Fruit fly (Drosophila melanogaster): ENCODE data around the gene Pdk1.

Pdk1 gene

dm6 chr3L:109058-109457 is 20.2 kb upstream of the Pdk1 start:
- TF ChIP-seq ttk (optimal IDR thresholded peaks at IDR 0.05) (no peak), psq (optimal IDR thresholded peaks at IDR 0.05) (no peak), insv (optimal IDR thresholded peaks at IDR 0.05) (no peak), h (optimal IDR thresholded peaks at IDR 0.05) (no peak), Sin3A (optimal IDR thresholded peaks at IDR 0.05) (no peak), Myc (optimal IDR thresholded peaks at IDR 0.05) (no peak)

- TF ChIP-seq Myc (optimal IDR thresholded peaks at IDR 0.05) (no peak), ttk (optimal IDR thresholded peaks at IDR 0.05) (no peak), psq (optimal IDR thresholded peaks at IDR 0.05) (no peak), insv (optimal IDR thresholded peaks at IDR 0.05) (no peak), Sin3A (optimal IDR thresholded peaks at IDR 0.05) (no peak), h (optimal IDR thresholded peaks at IDR 0.05) (no peak)
Observed at dm6 chr3L:109936-110335, 19.3 kb upstream of the Pdk1 start.

dm6 chr3L:119390-119789 is 9.9 kb upstream of the Pdk1 start:
- TF ChIP-seq h (optimal IDR thresholded peaks at IDR 0.05) (no peak), insv (optimal IDR thresholded peaks at IDR 0.05) (no peak), ttk (optimal IDR thresholded peaks at IDR 0.05) (no peak), psq (optimal IDR thresholded peaks at IDR 0.05) (no peak), Sin3A (optimal IDR thresholded peaks at IDR 0.05) (no peak), Myc (optimal IDR thresholded peaks at IDR 0.05) (no peak)

DNA sequence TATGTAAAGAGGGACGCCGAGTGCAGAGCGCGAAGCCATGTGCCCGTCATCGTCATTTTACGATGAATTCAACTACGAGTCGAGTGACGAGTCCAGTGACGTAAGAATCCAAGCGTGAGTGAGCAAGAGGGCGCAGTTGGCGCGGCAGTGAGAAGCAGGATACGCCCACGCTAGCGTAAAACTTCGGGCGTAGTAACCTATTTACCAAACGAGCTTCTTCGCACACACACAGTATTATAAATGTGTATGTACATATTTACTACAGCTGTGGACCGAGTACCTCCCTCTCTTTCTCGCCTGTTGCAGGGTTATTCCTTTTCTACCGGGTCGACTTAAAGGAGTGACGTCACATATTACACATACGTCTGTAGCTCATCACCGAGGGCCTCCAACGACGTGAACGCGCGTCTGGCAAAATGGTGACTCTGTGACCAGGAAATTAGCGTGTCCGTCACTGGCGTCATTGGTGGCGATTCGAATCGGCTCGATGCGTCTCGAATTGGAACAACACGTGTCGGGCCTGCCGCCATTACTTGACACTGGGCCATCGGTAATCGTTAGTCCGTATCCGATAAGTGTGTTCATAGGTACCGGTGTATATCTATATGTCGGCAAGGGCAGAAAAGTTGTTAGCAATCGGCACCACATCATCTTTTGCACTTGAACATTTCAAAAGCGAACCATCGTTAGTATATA is 5.3 kb upstream of the Pdk1 start:
- no peak for TF ChIP-seq ttk (optimal IDR thresholded peaks at IDR 0.05)
- no peak for TF ChIP-seq Myc (optimal IDR thresholded peaks at IDR 0.05)
- TF ChIP-seq psq (optimal IDR thresholded peaks at IDR 0.05), result no peak
- no peak for TF ChIP-seq insv (optimal IDR thresholded peaks at IDR 0.05)
- no peak for TF ChIP-seq h (optimal IDR thresholded peaks at IDR 0.05)
- no peak for TF ChIP-seq Sin3A (optimal IDR thresholded peaks at IDR 0.05)

DNA sequence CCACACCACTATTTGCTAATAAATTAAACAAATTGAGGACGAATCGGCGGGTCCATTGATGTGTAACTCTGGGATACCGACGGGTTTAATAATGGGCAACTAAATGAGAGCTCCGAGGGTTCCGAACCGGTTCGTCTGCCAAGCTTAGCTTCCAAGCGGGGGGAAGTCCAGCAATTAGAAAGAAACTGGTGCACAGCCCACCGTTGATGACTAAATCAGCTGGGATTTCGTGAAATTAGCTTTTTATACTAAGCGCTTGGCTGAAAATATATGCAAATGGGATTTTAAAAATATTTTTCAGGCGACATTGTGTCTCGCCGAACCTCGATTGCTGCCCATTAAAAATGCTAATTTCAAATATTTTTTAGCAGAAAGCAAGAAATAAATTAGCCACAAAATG is 1.8 kb upstream of the Pdk1 start:
- TF ChIP-seq ttk (optimal IDR thresholded peaks at IDR 0.05), result no peak
- TF ChIP-seq psq (optimal IDR thresholded peaks at IDR 0.05), result no peak

DNA sequence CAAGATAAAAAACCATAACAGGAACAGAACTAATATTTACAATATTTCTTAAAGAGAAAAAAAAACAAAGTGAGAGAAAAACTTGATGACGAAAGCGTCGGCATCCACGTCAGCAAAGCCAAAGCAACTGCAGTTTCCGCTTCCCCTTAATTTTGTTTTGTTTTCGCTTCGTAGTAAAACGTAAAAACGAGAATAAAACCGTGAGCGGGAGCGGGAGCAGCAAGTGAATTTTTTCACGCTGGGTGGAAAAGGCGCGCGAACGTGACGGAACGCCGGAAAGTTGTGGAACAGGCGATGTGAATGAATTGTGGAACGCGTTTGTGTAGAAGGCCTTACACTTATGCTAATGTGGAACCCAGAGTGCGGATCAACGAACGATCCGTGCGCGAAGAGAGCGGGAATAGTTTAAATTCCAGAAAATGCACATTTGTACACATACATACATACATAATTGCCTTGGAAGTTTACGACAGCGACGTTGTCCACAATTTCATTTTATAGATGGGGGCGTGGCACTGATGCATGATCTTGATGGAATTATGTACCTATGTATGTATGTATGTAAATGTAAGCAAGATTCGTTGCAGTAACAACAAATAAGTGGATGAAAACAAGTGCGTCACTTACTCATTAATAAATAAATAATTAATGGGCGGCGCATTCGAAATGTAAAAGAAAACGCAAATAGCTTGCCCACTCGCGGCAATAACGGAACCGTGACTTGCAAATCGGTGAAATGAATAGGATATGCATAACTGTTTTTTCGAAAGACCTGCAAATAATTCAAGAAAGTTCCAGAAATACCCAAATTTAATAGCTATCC is 744 bp upstream of the Pdk1 start:
- TF ChIP-seq h (optimal IDR thresholded peaks at IDR 0.05) (no peak), psq (optimal IDR thresholded peaks at IDR 0.05) (no peak), Sin3A (optimal IDR thresholded peaks at IDR 0.05) (no peak), ttk (optimal IDR thresholded peaks at IDR 0.05) (no peak), Myc (optimal IDR thresholded peaks at IDR 0.05) (no peak), insv (optimal IDR thresholded peaks at IDR 0.05) (no peak)

dm6 chr3L:130798-131150 is 1.5 kb downstream of the Pdk1 start:
- no peak for TF ChIP-seq Myc (optimal IDR thresholded peaks at IDR 0.05)
- no peak for TF ChIP-seq psq (optimal IDR thresholded peaks at IDR 0.05)
- no peak for TF ChIP-seq ttk (optimal IDR thresholded peaks at IDR 0.05)
- TF ChIP-seq h (optimal IDR thresholded peaks at IDR 0.05), result no peak

dm6 chr3L:131151-131997 is 2.1 kb downstream of the Pdk1 start:
- no peak for TF ChIP-seq Sin3A (optimal IDR thresholded peaks at IDR 0.05)
- no peak for TF ChIP-seq Myc (optimal IDR thresholded peaks at IDR 0.05)
- TF ChIP-seq psq (optimal IDR thresholded peaks at IDR 0.05), result no peak
- TF ChIP-seq insv (optimal IDR thresholded peaks at IDR 0.05), result no peak
- TF ChIP-seq h (optimal IDR thresholded peaks at IDR 0.05), result no peak
- TF ChIP-seq ttk (optimal IDR thresholded peaks at IDR 0.05), result no peak

dm6 chr3L:131998-132693 is 2.9 kb downstream of the Pdk1 start:
- TF ChIP-seq h (optimal IDR thresholded peaks at IDR 0.05), result no peak
- no peak for TF ChIP-seq ttk (optimal IDR thresholded peaks at IDR 0.05)
- TF ChIP-seq psq (optimal IDR thresholded peaks at IDR 0.05), result no peak
- no peak for TF ChIP-seq Sin3A (optimal IDR thresholded peaks at IDR 0.05)
- TF ChIP-seq Myc (optimal IDR thresholded peaks at IDR 0.05), result no peak
- no peak for TF ChIP-seq insv (optimal IDR thresholded peaks at IDR 0.05)

DNA sequence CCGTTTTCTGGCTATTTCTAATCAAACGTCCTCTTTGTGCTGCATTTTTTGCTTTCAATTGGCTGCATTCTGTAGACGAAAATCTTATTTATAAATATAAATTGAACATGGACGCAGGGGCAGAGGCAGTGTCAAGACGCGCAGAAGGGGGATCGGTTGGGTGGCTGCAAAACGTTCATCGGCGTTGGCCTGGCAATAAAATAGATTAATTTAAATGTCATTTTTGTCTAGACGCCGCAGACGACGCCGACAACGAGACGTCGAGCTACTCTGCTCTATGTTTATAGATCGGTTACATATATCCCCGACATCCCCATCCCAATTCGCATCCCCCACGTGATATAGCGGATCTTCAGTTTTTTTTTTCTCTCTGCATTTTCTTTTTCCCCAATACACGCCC is 4.1 kb downstream of the Pdk1 start:
- TF ChIP-seq Sin3A (optimal IDR thresholded peaks at IDR 0.05) (no peak), psq (optimal IDR thresholded peaks at IDR 0.05) (no peak), Myc (optimal IDR thresholded peaks at IDR 0.05) (no peak), ttk (optimal IDR thresholded peaks at IDR 0.05) (no peak), insv (optimal IDR thresholded peaks at IDR 0.05) (no peak), h (optimal IDR thresholded peaks at IDR 0.05) (no peak)

DNA sequence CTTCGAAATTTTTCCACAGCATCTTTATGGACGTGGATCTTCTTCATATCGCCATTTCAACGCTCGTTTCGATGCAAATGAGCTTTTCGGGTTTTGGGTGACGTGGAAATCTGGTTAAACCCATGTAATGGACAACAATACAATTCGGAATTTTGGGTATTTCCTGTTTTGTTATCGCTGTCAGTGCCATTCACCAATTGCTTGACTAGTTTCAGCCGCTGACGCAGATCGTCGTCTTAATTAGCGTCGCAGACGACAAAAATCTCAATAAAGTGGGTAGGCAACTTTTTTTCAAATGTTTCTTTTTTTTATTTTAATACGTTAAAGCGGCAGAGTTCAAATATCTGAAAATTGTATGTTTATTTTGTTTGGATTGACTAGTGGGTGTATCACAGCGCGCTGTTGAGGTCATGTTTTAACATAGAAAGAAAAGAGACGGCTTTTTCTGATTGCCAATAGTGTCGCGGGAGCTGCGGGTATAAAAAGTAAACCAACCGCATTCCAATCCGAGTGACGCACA is 4.6 kb downstream of the Pdk1 start:
- TF ChIP-seq psq (optimal IDR thresholded peaks at IDR 0.05) (no peak), ttk (optimal IDR thresholded peaks at IDR 0.05) (no peak), Sin3A (optimal IDR thresholded peaks at IDR 0.05) (no peak), insv (optimal IDR thresholded peaks at IDR 0.05) (no peak), h (optimal IDR thresholded peaks at IDR 0.05) (no peak), Myc (optimal IDR thresholded peaks at IDR 0.05) (no peak)
